Fruit fly (Drosophila melanogaster) whole organism, pupa: ENCODE measurements around the gene CG33966.

Source experiments
- CG12605 ChIP-seq: fragments of 200-800 bp; sonication (Bioruptor generic); IDR thresholded peaks from 2 replicates; pipeline ENCODE4 v1.3.6; 2022; ENCODE audit warnings: missing biosample characterization, missing genetic modification characterization
- CG32121 ChIP-seq: fragments of 200-800 bp; sonication (Bioruptor generic); IDR thresholded peaks from 2 replicates; pipeline ENCODE4 v1.3.6; 2022; ENCODE audit warnings: missing biosample characterization, missing genetic modification characterization
- CG34367 ChIP-seq: fragments of 200-800 bp; sonication (Bioruptor generic); optimal IDR thresholded peaks from 2 replicates; lab custom pipeline; 2018; ENCODE audit warnings: missing biosample characterization, mild to moderate bottlenecking, missing genetic modification characterization
- CG4496 ChIP-seq: fragments of 200-800 bp; sonication (Bioruptor generic); IDR thresholded peaks from 3 replicates; pipeline ENCODE4 v1.3.6; 2022; ENCODE audit warnings: missing biosample characterization, missing genetic modification characterization
- CG8159 ChIP-seq: fragments of 200-800 bp; sonication (Bioruptor generic); optimal IDR thresholded peaks from 3 replicates; lab custom pipeline; 2018; ENCODE audit warnings: missing biosample characterization, mild to moderate bottlenecking, missing genetic modification characterization, moderate library complexity
- D1 ChIP-seq: fragments of 200-800 bp; sonication (Bioruptor generic); optimal IDR thresholded peaks from 2 replicates; lab custom pipeline; 2018; ENCODE audit warnings: missing biosample characterization, mild to moderate bottlenecking, missing genetic modification characterization, moderate library complexity
- EcR ChIP-seq: fragments of 200-800 bp; sonication (Bioruptor generic); optimal IDR thresholded peaks from 3 replicates; lab custom pipeline; 2019; ENCODE audit warnings: missing biosample characterization, missing genetic modification characterization, mild to moderate bottlenecking, moderate library complexity, missing genetic modification reagents
- fd96Ca ChIP-seq: fragments of 200-800 bp; sonication (Bioruptor generic); IDR thresholded peaks from 3 replicates; pipeline ENCODE4 v1.3.6; 2022; ENCODE audit warnings: missing biosample characterization, missing genetic modification characterization
- gl ChIP-seq: fragments of 200-800 bp; sonication (Bioruptor generic); optimal IDR thresholded peaks from 2 replicates; lab custom pipeline; 2018; ENCODE audit warnings: missing biosample characterization, mild to moderate bottlenecking, missing genetic modification characterization

- TF ChIP-seq CG32121 (GFP tag; lab: Robert Waterston, UW) (no peak), CG12605 (GFP tag; lab: Robert Waterston, UW) (no peak), CG8159 (no peak), gl (tag; lab: Kevin White, UChicago) (no peak), CG4496 (no peak), EcR (GFP tag; lab: Kevin White, UChicago) (no peak), fd96Ca (GFP tag; lab: Robert Waterston, UW) (no peak), D1 (tag; lab: Kevin White, UChicago) (no peak), CG34367 (no peak)
These were observed 22.8 kb upstream of the CG33966 start, which contains the start of gene LysD for dm6 chr3L:1211096-1211495.
